Fruit fly (Drosophila melanogaster): ENCODE results near the gene xit.

Gene xit

DNA sequence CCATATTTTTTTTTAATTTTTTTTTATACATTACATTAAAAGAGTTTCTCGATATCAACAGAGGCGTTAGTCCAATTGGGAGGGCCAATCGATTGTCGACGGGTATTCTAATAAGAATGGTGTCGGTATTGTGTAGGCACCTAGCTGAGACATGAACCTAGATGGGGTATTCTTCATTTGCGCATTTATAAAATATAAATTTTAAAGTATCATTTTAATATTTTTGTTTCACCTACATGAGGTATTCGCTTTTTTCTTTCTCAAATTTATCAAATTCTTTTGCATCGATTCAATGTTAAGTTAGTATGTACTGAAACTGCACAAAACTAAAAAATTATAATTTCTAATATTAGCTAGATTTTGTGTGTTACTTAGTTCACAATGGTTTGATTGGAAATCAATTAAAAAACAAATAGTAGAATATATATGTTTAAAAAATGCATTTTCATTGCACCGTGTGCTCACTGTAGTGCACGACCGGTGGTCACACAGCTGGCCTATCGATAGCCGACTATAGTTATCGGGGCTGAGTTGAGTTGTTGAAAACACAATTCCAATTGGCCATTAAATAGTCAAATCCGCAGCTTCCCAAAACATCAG, 23.1 kb downstream of the xit start, which contains the start of the genes CG14435 and Tmf (continued):
- TF ChIP-seq CG14965 (GFP tag; optimal IDR thresholded peaks at IDR 0.05; ENCODE audit: borderline replicate concordance) (no peak), Max (GFP tag; optimal IDR thresholded peaks at IDR 0.05) (peak; percentile 77), CG3281 (GFP tag; optimal IDR thresholded peaks at IDR 0.05) (peak; percentile 83), peb (GFP tag; IDR thresholded peaks at IDR 0.05) (peak; percentile 60; the same call in 1 of the 2 replicates), CG7839 (tag; optimal IDR thresholded peaks at IDR 0.05) (peak; percentile 88), CG6854 (GFP tag; optimal IDR thresholded peaks at IDR 0.05) (peak; percentile 43), CG12104 (GFP tag; optimal IDR thresholded peaks at IDR 0.05) (peak; percentile 66), vvl (GFP tag; IDR thresholded peaks at IDR 0.05) (peak; percentile 83), jumu (GFP tag; optimal IDR thresholded peaks at IDR 0.05) (peak; percentile 44), Nf-YB (GFP tag; optimal IDR thresholded peaks at IDR 0.05) (peak; percentile 63), ac (GFP tag; optimal IDR thresholded peaks at IDR 0.05) (peak; percentile 57), CG7271 (tag; optimal IDR thresholded peaks at IDR 0.05) (peak; percentile 30), CG10366 (GFP tag; IDR thresholded peaks at IDR 0.05) (peak; percentile 85), kni (GFP tag; optimal IDR thresholded peaks at IDR 0.05) (peak; percentile 55), nom (GFP tag; optimal IDR thresholded peaks at IDR 0.05) (no peak), bsh (GFP tag; optimal IDR thresholded peaks at IDR 0.05) (peak in 1 of 2 experiments; percentile 79), CG6791 (GFP tag; IDR thresholded peaks at IDR 0.05; ENCODE audit: partially characterized antibody) (peak; percentile 51; the same call in 2 of the 3 replicates), gro (GFP tag; optimal IDR thresholded peaks at IDR 0.05) (peak; percentile 5), gfzf (GFP tag; optimal IDR thresholded peaks at IDR 0.05) (peak; percentile 62), tup (GFP tag; optimal IDR thresholded peaks at IDR 0.05) (no peak), CG30431 (GFP tag; optimal IDR thresholded peaks at IDR 0.05) (peak; percentile 80), CG2889 (GFP tag; IDR thresholded peaks at IDR 0.05) (peak; percentile 78), Hmx (GFP tag; optimal IDR thresholded peaks at IDR 0.05) (peak; percentile 45), fru (optimal IDR thresholded peaks at IDR 0.05) (no peak), Dfd (GFP tag; optimal IDR thresholded peaks at IDR 0.05) (no peak), Spps (tag; optimal IDR thresholded peaks at IDR 0.05) (peak; percentile 42), chn (GFP tag; optimal IDR thresholded peaks at IDR 0.05) (peak; percentile 66), D (optimal IDR thresholded peaks at IDR 0.05) (no peak), D (GFP tag; optimal IDR thresholded peaks at IDR 0.05) (peak; percentile 76), Drgx (GFP tag; IDR thresholded peaks at IDR 0.05) (peak; percentile 49), fd3F (GFP tag; optimal IDR thresholded peaks at IDR 0.05) (peak; percentile 83), CG15514 (GFP tag; optimal IDR thresholded peaks at IDR 0.05) (peak; percentile 73), onecut (GFP tag; IDR thresholded peaks at IDR 0.05) (peak; percentile 68), CG10267 (tag; optimal IDR thresholded peaks at IDR 0.05) (peak; percentile 75), lola (GFP tag; optimal IDR thresholded peaks at IDR 0.05) (peak in 1 of 3 experiments; percentile 88), kah (GFP tag; optimal IDR thresholded peaks at IDR 0.05) (peak; percentile 59), Nf-YC (tag; optimal IDR thresholded peaks at IDR 0.05) (peak; percentile 81), gsb (GFP tag; IDR thresholded peaks at IDR 0.05) (peak; percentile 64), CG9932 (GFP tag; IDR thresholded peaks at IDR 0.05) (peak; percentile 93), CG6175 (GFP tag; IDR thresholded peaks at IDR 0.05) (peak; percentile 80), D19A (tag; optimal IDR thresholded peaks at IDR 0.05) (peak; percentile 74), CG8281 (tag; optimal IDR thresholded peaks at IDR 0.05) (peak; percentile 63), CG3838 (GFP tag; optimal IDR thresholded peaks at IDR 0.05) (peak; percentile 18), MBD-R2 (GFP tag; IDR thresholded peaks at IDR 0.05) (peak; percentile 68), CoRest (tag; optimal IDR thresholded peaks at IDR 0.05) (peak; percentile 93), slou (GFP tag; optimal IDR thresholded peaks at IDR 0.05) (peak; percentile 81), Ravus (GFP tag; IDR thresholded peaks at IDR 0.05) (peak; percentile 45), sima (GFP tag; optimal IDR thresholded peaks at IDR 0.05) (no peak), hbn (GFP tag; IDR thresholded peaks at IDR 0.05; ENCODE audit: partially characterized antibody) (no peak; the same call in none of the 2 replicates), org-1 (GFP tag; optimal IDR thresholded peaks at IDR 0.05) (peak; percentile 53)
